Fruit fly (Drosophila melanogaster) whole organism, embryonic: ENCODE measurements around the gene CG5853.

ENCODE experiments used
- CG12659 ChIP-seq: fragments of 200-800 bp; sonication (Bioruptor generic); optimal IDR thresholded peaks from 3 replicates; lab custom pipeline; 2017; ENCODE audit warnings: mild to moderate bottlenecking, missing biosample characterization, missing genetic modification reagents, missing genetic modification characterization
- CG12942 ChIP-seq: fragments of 200-800 bp; sonication (Bioruptor generic); optimal IDR thresholded peaks from 3 replicates; lab custom pipeline; 2016; ENCODE audit warnings: missing biosample characterization, missing genetic modification characterization
- CG13894 ChIP-seq: fragments of 200-800 bp; sonication (Bioruptor generic); optimal IDR thresholded peaks from 3 replicates; lab custom pipeline; 2018; ENCODE audit warnings: missing biosample characterization, mild to moderate bottlenecking, missing genetic modification characterization, moderate library complexity
- CG17568 ChIP-seq: fragments of 200-800 bp; sonication (Bioruptor generic); optimal IDR thresholded peaks from 2 replicates; lab custom pipeline; 2018; ENCODE audit warnings: missing biosample characterization, mild to moderate bottlenecking, missing genetic modification characterization, moderate library complexity
- CG1832 ChIP-seq: fragments of 200-800 bp; sonication (Bioruptor generic); optimal IDR thresholded peaks from 2 replicates; lab custom pipeline; 2017; ENCODE audit warnings: missing biosample characterization, mild to moderate bottlenecking, missing genetic modification characterization, inconsistent platforms
- CG18476 ChIP-seq: fragments of 200-800 bp; sonication (Bioruptor generic); optimal IDR thresholded peaks from 2 replicates; lab custom pipeline; 2016; ENCODE audit warnings: missing biosample characterization, mild to moderate bottlenecking, missing genetic modification characterization
- CG18619 ChIP-seq: fragments of 200-800 bp; sonication (Bioruptor generic); optimal IDR thresholded peaks from 3 replicates; lab custom pipeline; 2017; ENCODE audit warnings: missing biosample characterization, mild to moderate bottlenecking, missing genetic modification characterization
- CG31441 ChIP-seq: fragments of 200-800 bp; sonication (Bioruptor generic); IDR thresholded peaks from 2 replicates; pipeline ENCODE4 v1.3.6; 2022; ENCODE audit warnings: missing biosample characterization, missing genetic modification characterization
- CG4707 ChIP-seq: fragments of 200-800 bp; sonication (Bioruptor generic); optimal IDR thresholded peaks from 2 replicates; lab custom pipeline; 2018; ENCODE audit warnings: missing biosample characterization, mild to moderate bottlenecking, missing genetic modification characterization, moderate library complexity
- CG4730 ChIP-seq: fragments of 200-800 bp; sonication (Bioruptor generic); IDR thresholded peaks from 2 replicates; pipeline ENCODE4 v1.3.6; 2022; ENCODE audit warnings: missing biosample characterization, missing genetic modification characterization
- CG4820 ChIP-seq: fragments of 200-800 bp; sonication (Bioruptor generic); optimal IDR thresholded peaks from 3 replicates; lab custom pipeline; 2016; ENCODE audit warnings: missing biosample characterization, missing genetic modification characterization
- CG6254 ChIP-seq: fragments of 200-800 bp; sonication (Bioruptor generic); optimal IDR thresholded peaks from 3 replicates; lab custom pipeline; 2017; ENCODE audit warnings: mild to moderate bottlenecking, missing biosample characterization, missing genetic modification reagents, missing genetic modification characterization
- CG6765 ChIP-seq: fragments of 200-800 bp; sonication (Bioruptor generic); optimal IDR thresholded peaks from 3 replicates; lab custom pipeline; 2017; ENCODE audit warnings: missing biosample characterization, mild to moderate bottlenecking, missing genetic modification characterization
- CG6791 ChIP-seq: fragments of 200-800 bp; sonication (Bioruptor generic); IDR thresholded peaks from 3 replicates; pipeline ENCODE4 v1.3.6; 2022; ENCODE audit warnings: missing biosample characterization, missing genetic modification characterization; ENCODE audit not compliant: partially characterized antibody
- CG6813 ChIP-seq: fragments of 200-800 bp; sonication (Bioruptor generic); optimal IDR thresholded peaks from 2 replicates; lab custom pipeline; 2017; ENCODE audit warnings: missing biosample characterization, missing genetic modification characterization, mild to moderate bottlenecking, moderate library complexity, missing genetic modification reagents
- CHES-1-like ChIP-seq: fragments of 200-800 bp; sonication (Bioruptor generic); optimal IDR thresholded peaks from 2 replicates; lab custom pipeline; 2016; ENCODE audit warnings: missing biosample characterization, missing genetic modification characterization
- CrebB ChIP-seq: fragments of 200-800 bp; sonication (Bioruptor generic); optimal IDR thresholded peaks from 3 replicates; lab custom pipeline; 2018; ENCODE audit warnings: missing biosample characterization, mild to moderate bottlenecking, missing genetic modification characterization
- Dek ChIP-seq: fragments of 200-800 bp; sonication (Bioruptor generic); optimal IDR thresholded peaks from 3 replicates; lab custom pipeline; 2019; ENCODE audit warnings: missing biosample characterization, mild to moderate bottlenecking, missing genetic modification characterization, moderate library complexity
- Dfd ChIP-seq, 2 experiments: fragments of >200 bp; optimal IDR thresholded peaks; 2 replicates each; lab custom pipeline; 2017; ENCODE audit warnings: missing biosample characterization in 2 of 2, missing genetic modification characterization in 2 of 2
- Gsc ChIP-seq: fragments of 200-800 bp; sonication (Bioruptor generic); IDR thresholded peaks from 2 replicates; pipeline ENCODE4 v1.3.6; 2022; ENCODE audit warnings: missing biosample characterization, missing genetic modification characterization
- Hand ChIP-seq: fragments of 200-800 bp; sonication (Bioruptor generic); optimal IDR thresholded peaks from 2 replicates; lab custom pipeline; 2017; ENCODE audit warnings: mild to moderate bottlenecking, missing biosample characterization, missing genetic modification reagents, missing genetic modification characterization
- HmgD ChIP-seq: fragments of 200-800 bp; sonication (Bioruptor generic); optimal IDR thresholded peaks from 3 replicates; lab custom pipeline; 2016; ENCODE audit warnings: missing biosample characterization, missing genetic modification characterization
- Hmr ChIP-seq: fragments of 200-800 bp; sonication (Bioruptor generic); optimal IDR thresholded peaks from 3 replicates; lab custom pipeline; 2017; ENCODE audit warnings: mild to moderate bottlenecking, missing biosample characterization, missing genetic modification reagents, missing genetic modification characterization
- Hr51 ChIP-seq, 2 experiments: fragments of 200-800 bp; sonication (Bioruptor generic); optimal IDR thresholded peaks; 2 replicates in 1 of 2; 3 replicates in 1 of 2; lab custom pipeline; 2016 to 2018; ENCODE audit warnings: missing biosample characterization in 2 of 2, missing genetic modification characterization in 2 of 2, mild to moderate bottlenecking in 1 of 2, moderate library complexity in 1 of 2
- Lim3 ChIP-seq: fragments of 200-800 bp; sonication (Bioruptor generic); IDR thresholded peaks from 2 replicates; pipeline ENCODE4 v1.3.6; 2022; ENCODE audit warnings: missing biosample characterization, missing genetic modification characterization
- Mrtf ChIP-seq: fragments of 200-800 bp; sonication (Bioruptor generic); IDR thresholded peaks from 3 replicates; pipeline ENCODE4 v1.3.6; 2022; ENCODE audit warnings: missing biosample characterization, missing genetic modification characterization
- Myb ChIP-seq: fragments of 200-800 bp; sonication (Bioruptor generic); optimal IDR thresholded peaks from 2 replicates; lab custom pipeline; 2016; ENCODE audit warnings: missing biosample characterization, missing genetic modification characterization
- Xbp1 ChIP-seq: fragments of 200-800 bp; sonication (Bioruptor generic); optimal IDR thresholded peaks from 3 replicates; lab custom pipeline; 2016; ENCODE audit warnings: missing biosample characterization, mild to moderate bottlenecking, missing genetic modification characterization
- amos ChIP-seq: fragments of 200-800 bp; sonication (Bioruptor generic); IDR thresholded peaks from 2 replicates; pipeline ENCODE4 v1.3.6; 2022; ENCODE audit warnings: missing biosample characterization, missing genetic modification characterization; ENCODE audit not compliant: partially characterized antibody
- ase ChIP-seq: fragments of 200-800 bp; sonication (Bioruptor generic); IDR thresholded peaks from 3 replicates; pipeline ENCODE4 v1.3.6; 2022; ENCODE audit warnings: missing biosample characterization, missing genetic modification characterization
- ato ChIP-seq: fragments of 200-800 bp; sonication (Bioruptor generic); IDR thresholded peaks from 2 replicates; pipeline ENCODE4 v1.3.6; 2022; ENCODE audit warnings: missing biosample characterization, missing genetic modification characterization; ENCODE audit not compliant: partially characterized antibody
- az2 ChIP-seq: fragments of 200-800 bp; sonication (Bioruptor generic); optimal IDR thresholded peaks from 3 replicates; lab custom pipeline; 2016; ENCODE audit warnings: missing biosample characterization, missing genetic modification characterization
- bigmax ChIP-seq: fragments of 200-800 bp; sonication (Bioruptor generic); optimal IDR thresholded peaks from 2 replicates; lab custom pipeline; 2018; ENCODE audit warnings: missing biosample characterization, mild to moderate bottlenecking, missing genetic modification characterization
- caup ChIP-seq: fragments of 200-800 bp; sonication (Bioruptor generic); optimal IDR thresholded peaks from 3 replicates; lab custom pipeline; 2017; ENCODE audit warnings: missing biosample characterization, mild to moderate bottlenecking, missing genetic modification characterization, moderate library complexity; ENCODE audit not compliant: severe bottlenecking
- chif ChIP-seq, 2 experiments: fragments of 200-800 bp; sonication (Bioruptor generic); optimal IDR thresholded peaks; 3 replicates each; lab custom pipeline; 2016; ENCODE audit warnings: missing biosample characterization in 2 of 2, missing genetic modification characterization in 2 of 2
- dmrt99B ChIP-seq: fragments of 200-800 bp; sonication (Bioruptor generic); optimal IDR thresholded peaks from 2 replicates; lab custom pipeline; 2018; ENCODE audit warnings: missing biosample characterization, mild to moderate bottlenecking, missing genetic modification characterization, moderate library complexity
- dysf ChIP-seq: fragments of 200-800 bp; sonication (Bioruptor generic); IDR thresholded peaks from 3 replicates; pipeline ENCODE4 v1.3.6; 2022; ENCODE audit warnings: missing biosample characterization, missing genetic modification characterization
- en ChIP-seq: fragments of 200-800 bp; sonication (Bioruptor generic); optimal IDR thresholded peaks from 2 replicates; lab custom pipeline; 2016; ENCODE audit warnings: missing biosample characterization, missing genetic modification characterization
- eyg ChIP-seq: fragments of 200-800 bp; sonication (Bioruptor generic); optimal IDR thresholded peaks from 3 replicates; lab custom pipeline; 2016; ENCODE audit warnings: missing biosample characterization, missing genetic modification characterization
- h ChIP-seq: fragments of >200 bp; optimal IDR thresholded peaks from 2 replicates; lab custom pipeline; 2017
- jumu ChIP-seq: fragments of 200-800 bp; sonication (Bioruptor generic); optimal IDR thresholded peaks from 3 replicates; lab custom pipeline; 2016; ENCODE audit warnings: missing biosample characterization, missing genetic modification characterization
- knrl ChIP-seq: fragments of 200-800 bp; sonication (Bioruptor generic); IDR thresholded peaks from 3 replicates; pipeline ENCODE4 v1.3.6; 2022; ENCODE audit warnings: missing biosample characterization, missing genetic modification characterization; ENCODE audit not compliant: partially characterized antibody
- org-1 ChIP-seq: fragments of 200-800 bp; sonication (Bioruptor generic); optimal IDR thresholded peaks from 2 replicates; lab custom pipeline; 2017; ENCODE audit warnings: missing biosample characterization, missing genetic modification characterization
- peb ChIP-seq: fragments of 200-800 bp; sonication (Bioruptor generic); IDR thresholded peaks from 2 replicates; pipeline ENCODE4 v1.3.6; 2022; ENCODE audit warnings: missing biosample characterization, missing genetic modification characterization
- pho ChIP-seq: fragments of 200-800 bp; sonication (Bioruptor generic); optimal IDR thresholded peaks from 2 replicates; lab custom pipeline; 2016; ENCODE audit warnings: missing biosample characterization, missing genetic modification characterization
- pita ChIP-seq: fragments of 200-800 bp; sonication (Bioruptor generic); optimal IDR thresholded peaks from 2 replicates; lab custom pipeline; 2017; ENCODE audit warnings: missing biosample characterization, mild to moderate bottlenecking, missing genetic modification characterization
- sens-2 ChIP-seq: fragments of 200-800 bp; sonication (Bioruptor generic); IDR thresholded peaks from 2 replicates; pipeline ENCODE4 v1.3.6; 2022; ENCODE audit warnings: missing biosample characterization, missing genetic modification characterization
- tap ChIP-seq: fragments of 200-800 bp; optimal IDR thresholded peaks from 3 replicates; lab custom pipeline; 2019; ENCODE audit warnings: missing biosample characterization, mild to moderate bottlenecking, missing genetic modification characterization, moderate library complexity
- tna ChIP-seq: fragments of 200-800 bp; sonication (Bioruptor generic); IDR thresholded peaks from 2 replicates; pipeline ENCODE4 v1.3.6; 2022; ENCODE audit warnings: missing biosample characterization, missing genetic modification characterization; ENCODE audit not compliant: partially characterized antibody
- vfl ChIP-seq: fragments of 200-800 bp; sonication (Bioruptor generic); optimal IDR thresholded peaks from 2 replicates; lab custom pipeline; 2016; ENCODE audit warnings: missing biosample characterization, missing genetic modification characterization

Gene CG5853

DNA sequence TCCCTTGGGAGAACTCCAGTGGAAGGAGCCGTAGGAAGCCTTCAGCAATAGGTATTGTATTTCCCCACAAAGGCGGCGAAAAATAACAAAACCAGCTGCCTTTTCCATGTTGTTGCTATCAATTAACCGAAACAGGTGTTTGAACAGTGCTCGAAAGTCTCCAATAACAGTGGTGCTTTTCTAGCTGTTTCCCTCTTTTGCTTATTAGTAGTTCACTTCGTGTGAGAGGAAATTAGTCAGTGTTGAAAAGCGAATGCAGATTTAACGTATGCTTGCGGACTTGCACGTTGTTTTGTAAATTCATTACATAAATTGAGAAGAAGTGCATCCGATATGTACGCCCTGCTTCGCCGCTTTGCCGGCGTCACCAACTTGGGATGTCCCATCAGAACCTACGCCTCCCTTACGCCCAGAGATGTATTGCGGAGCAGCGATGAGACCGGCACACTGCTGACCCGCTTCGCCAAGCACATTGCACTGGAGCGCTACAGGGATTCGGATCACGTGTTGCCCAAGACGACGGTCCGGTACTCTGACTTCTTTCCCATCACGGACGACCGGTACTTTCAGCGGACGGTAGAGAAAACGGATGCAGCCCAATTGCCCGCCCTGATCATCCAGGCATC, 8.7 kb downstream of the CG5853 start, which contains the start of the genes Datp and CG4619 (continued):
- TF ChIP-seq CG6791 (peak; percentile 65; the same call in 1 of the 3 replicates), vfl (peak; percentile 43), CG31441 (no peak), chif (GFP tag; optimal IDR thresholded peaks at IDR 0.05; lab: Kevin White, UChicago) (peak in 1 of 2 experiments; percentile 16), CG18476 (GFP tag; lab: Kevin White, UChicago) (no peak), Xbp1 (GFP tag; lab: Kevin White, UChicago) (peak; percentile 61), CHES-1-like (GFP tag; lab: Kevin White, UChicago) (peak; percentile 29), CG6813 (GFP tag; lab: Kevin White, UChicago) (peak; percentile 16), Hr51 (GFP tag; optimal IDR thresholded peaks at IDR 0.05; lab: Kevin White, UChicago) (no peak), CG17568 (GFP tag; lab: Kevin White, UChicago) (no peak), CrebB (tag; lab: Kevin White, UChicago) (no peak), CG18619 (GFP tag; lab: Kevin White, UChicago) (peak; percentile 54), CG1832 (GFP tag; lab: Kevin White, UChicago) (no peak), HmgD (GFP tag; lab: Kevin White, UChicago) (peak; percentile 66), en (no peak), tap (tag; lab: Kevin White, UChicago) (no peak), CG6765 (no peak), az2 (GFP tag; lab: Kevin White, UChicago) (no peak), Myb (peak; percentile 80), pita (no peak), Dfd (GFP tag; optimal IDR thresholded peaks at IDR 0.05; lab: Kevin White, UChicago) (no peak), org-1 (GFP tag; lab: Kevin White, UChicago) (no peak), ase (GFP tag; lab: Robert Waterston, UW) (no peak), ato (GFP tag; lab: Robert Waterston, UW) (no peak), CG4730 (GFP tag; lab: Robert Waterston, UW) (no peak), pho (GFP tag; lab: Kevin White, UChicago) (peak; percentile 38), Mrtf (GFP tag; lab: Robert Waterston, UW) (no peak), CG12659 (GFP tag; lab: Kevin White, UChicago) (peak; percentile 44), Hand (GFP tag; lab: Kevin White, UChicago) (no peak), Hmr (GFP tag; lab: Kevin White, UChicago) (no peak), Dek (tag; lab: Kevin White, UChicago) (no peak), Gsc (GFP tag; lab: Robert Waterston, UW) (no peak), eyg (GFP tag; lab: Kevin White, UChicago) (no peak), CG12942 (GFP tag; lab: Kevin White, UChicago) (peak; percentile 50), dmrt99B (tag; lab: Kevin White, UChicago) (no peak), bigmax (GFP tag; lab: Kevin White, UChicago) (no peak), dysf (GFP tag; lab: Robert Waterston, UW) (peak; percentile 55; the same call in 2 of the 3 replicates), knrl (0 out of 3 replicates have a peak, but pooled peaks have one; percentile 24), CG13894 (no peak), tna (GFP tag; lab: Robert Waterston, UW) (no peak), caup (peak; percentile 54), jumu (peak; percentile 8), Lim3 (GFP tag; lab: Robert Waterston, UW) (no peak), sens-2 (GFP tag; lab: Robert Waterston, UW) (no peak), peb (GFP tag; lab: Robert Waterston, UW) (no peak), CG4707 (GFP tag; lab: Kevin White, UChicago) (no peak), h (no peak), amos (GFP tag; lab: Robert Waterston, UW) (peak; percentile 19; the same call in 1 of the 2 replicates), CG6254 (GFP tag; lab: Kevin White, UChicago) (no peak), CG4820 (GFP tag; lab: Kevin White, UChicago) (no peak)
